Worm (Caenorhabditis elegans) whole organism, young adult: ENCODE data around the gene dmsr-9.
A peak's percentile ranks its signal among the peaks of the same experiment; 100 is the strongest.

Experiments
- B0035.1 ChIP-seq: sonication (generic microtip); optimal IDR thresholded peaks from 2 replicates; lab custom pipeline; 2016; ENCODE audit warnings: missing genetic modification characterization, mild to moderate bottlenecking, missing compliant biosample characterization, missing genotype, missing genetic modification reagents
- B0261.1 ChIP-seq: sonication (generic microtip); optimal IDR thresholded peaks from 2 replicates; lab custom pipeline; 2016; ENCODE audit warnings: mild to moderate bottlenecking, missing genetic modification characterization, moderate library complexity, missing compliant biosample characterization
- B0336.3 ChIP-seq: fragments of 200-800 bp; sonication (Bioruptor generic); IDR thresholded peaks from 2 replicates; pipeline ENCODE4 v1.3.6; 2022; ENCODE audit warnings: missing genetic modification characterization, missing compliant biosample characterization
- C06A6.2 ChIP-seq: fragments of 200-800 bp; sonication (Bioruptor generic); conservative IDR thresholded peaks from 2 replicates; pipeline ENCODE4 v1.3.6; 2022; ENCODE audit warnings: missing genetic modification characterization, missing compliant biosample characterization
- F22D6.2 ChIP-seq: sonication (generic microtip); optimal IDR thresholded peaks from 2 replicates; lab custom pipeline; 2016; ENCODE audit warnings: mild to moderate bottlenecking, missing genetic modification characterization, missing compliant biosample characterization
- F33H1.4 ChIP-seq: fragments of 200-800 bp; sonication (Bioruptor generic); IDR thresholded peaks from 2 replicates; pipeline ENCODE4 v1.3.6; 2022; ENCODE audit warnings: missing genetic modification reagents, missing genetic modification characterization, missing compliant biosample characterization
- F37B4.10 ChIP-seq: fragments of 200-800 bp; sonication (Bioruptor generic); IDR thresholded peaks from 2 replicates; pipeline ENCODE4 v1.3.6; 2022; ENCODE audit warnings: missing genetic modification characterization, missing compliant biosample characterization
- Y56A3A.18 ChIP-seq: fragments of 200-800 bp; sonication (Bioruptor generic); IDR thresholded peaks from 2 replicates; pipeline ENCODE4 v1.3.6; 2022; ENCODE audit warnings: missing genetic modification reagents, missing genetic modification characterization, missing compliant biosample characterization
- Y67H2A.10 ChIP-seq: fragments of 200-800 bp; sonication (Bioruptor generic); conservative IDR thresholded peaks from 2 replicates; pipeline ENCODE4 v1.3.6; 2022; ENCODE audit warnings: missing genetic modification reagents, missing genetic modification characterization, missing compliant biosample characterization
- ZK185.1 ChIP-seq: sonication (generic microtip); optimal IDR thresholded peaks from 2 replicates; lab custom pipeline; 2016; ENCODE audit warnings: mild to moderate bottlenecking, missing genetic modification characterization, missing compliant biosample characterization; ENCODE audit not compliant: poor library complexity, severe bottlenecking
- aptf-2 ChIP-seq: fragments of 200-800 bp; sonication (Bioruptor generic); conservative IDR thresholded peaks from 2 replicates; pipeline ENCODE4 v1.3.6; 2022; ENCODE audit warnings: missing genetic modification reagents, missing genetic modification characterization, missing compliant biosample characterization
- attf-3 ChIP-seq: fragments of 200-800 bp; sonication (Bioruptor generic); conservative IDR thresholded peaks from 2 replicates; pipeline ENCODE4 v1.3.6; 2022; ENCODE audit warnings: missing genetic modification reagents, missing genetic modification characterization, missing compliant biosample characterization
- attf-5 ChIP-seq: fragments of 200-800 bp; sonication (Bioruptor generic); optimal IDR thresholded peaks from 2 replicates; lab custom pipeline; 2018; ENCODE audit warnings: mild to moderate bottlenecking, missing genetic modification characterization, missing compliant biosample characterization
- cebp-1 ChIP-seq, 2 experiments: fragments of 200-800 bp in 1 of 2; sonication (Bioruptor generic) in 1 of 2; sonication (generic microtip) in 1 of 2; IDR thresholded peaks in 1 of 2; optimal IDR thresholded peaks in 1 of 2; 2 replicates each; pipeline versions ENCODE4 v1.3.6 to Lab custom; 2017 to 2022; ENCODE audit warnings: missing compliant biosample characterization in 2 of 2, missing genetic modification characterization in 2 of 2, mild to moderate bottlenecking in 1 of 2, missing genetic modification reagents in 1 of 2, moderate library complexity in 1 of 2
- chd-7 ChIP-seq: sonication (generic microtip); optimal IDR thresholded peaks from 2 replicates; lab custom pipeline; 2016; ENCODE audit warnings: mild to moderate bottlenecking, missing genetic modification characterization, moderate library complexity, missing compliant biosample characterization
- die-1 ChIP-seq: sonication (generic microtip); optimal IDR thresholded peaks from 2 replicates; lab custom pipeline; 2016; ENCODE audit warnings: missing genotype, mild to moderate bottlenecking, missing genetic modification characterization, missing compliant biosample characterization
- egl-18 ChIP-seq: fragments of 200-800 bp; sonication (Bioruptor generic); IDR thresholded peaks from 2 replicates; pipeline ENCODE4 v1.3.6; 2022; ENCODE audit warnings: missing genetic modification reagents, missing genetic modification characterization, missing compliant biosample characterization
- egrh-3 ChIP-seq: fragments of 200-800 bp; sonication (Bioruptor generic); IDR thresholded peaks from 2 replicates; pipeline ENCODE4 v1.3.6; 2022; ENCODE audit warnings: missing genetic modification reagents, missing genetic modification characterization, missing compliant biosample characterization
- ets-4 ChIP-seq: fragments of 200-800 bp; sonication (Bioruptor generic); optimal IDR thresholded peaks from 2 replicates; lab custom pipeline; 2018; ENCODE audit warnings: mild to moderate bottlenecking, missing genetic modification characterization, missing compliant biosample characterization
- him-1 ChIP-seq: sonication (generic microtip); optimal IDR thresholded peaks from 2 replicates; lab custom pipeline; 2016; ENCODE audit warnings: missing genotype, missing genetic modification reagents, missing genetic modification characterization, missing compliant biosample characterization
- hsf-1 ChIP-seq: fragments of 200-800 bp; sonication (Bioruptor generic); IDR thresholded peaks from 2 replicates; pipeline ENCODE4 v1.3.6; 2022; ENCODE audit warnings: missing genetic modification reagents, missing genetic modification characterization, missing compliant biosample characterization
- lin-35 ChIP-seq, 3 experiments: fragments of 150-350 bp in 2 of 3; sonication (generic microtip) in 1 of 3; optimal IDR thresholded peaks; 2 replicates each; lab custom pipeline; 2014 to 2018; ENCODE audit warnings: missing biosample characterization in 3 of 3, missing genetic modification characterization in 3 of 3, missing genetic modification reagents in 3 of 3
- lsl-1 ChIP-seq: fragments of 200-800 bp; sonication (Bioruptor generic); optimal IDR thresholded peaks from 2 replicates; lab custom pipeline; 2018; ENCODE audit warnings: mild to moderate bottlenecking, missing genetic modification characterization, moderate library complexity, missing compliant biosample characterization
- madf-3 ChIP-seq: fragments of 200-800 bp; sonication (Bioruptor generic); IDR thresholded peaks from 2 replicates; pipeline ENCODE4 v1.3.6; 2022; ENCODE audit warnings: missing genetic modification reagents, missing genetic modification characterization, missing compliant biosample characterization
- madf-8 ChIP-seq: fragments of 200-800 bp; sonication (Bioruptor generic); conservative IDR thresholded peaks from 2 replicates; pipeline ENCODE4 v1.3.6; 2022; ENCODE audit warnings: missing genetic modification reagents, missing genetic modification characterization, missing compliant biosample characterization
- mel-28 ChIP-seq: sonication (generic microtip); optimal IDR thresholded peaks from 2 replicates; lab custom pipeline; 2016; ENCODE audit warnings: borderline replicate concordance, mild to moderate bottlenecking, missing genetic modification characterization, missing compliant biosample characterization
- nfya-1 ChIP-seq: sonication (generic microtip); optimal IDR thresholded peaks from 2 replicates; lab custom pipeline; 2017; ENCODE audit warnings: antibody characterized with exemption, missing compliant biosample characterization, missing genetic modification characterization, borderline replicate concordance; ENCODE audit not compliant: insufficient read depth
- nfya-2 ChIP-seq: fragments of 200-800 bp; sonication (Bioruptor generic); IDR thresholded peaks from 2 replicates; pipeline ENCODE4 v1.3.6; 2022; ENCODE audit warnings: missing genetic modification reagents, missing genetic modification characterization, missing compliant biosample characterization
- nhr-80 ChIP-seq: sonication (generic microtip); optimal IDR thresholded peaks from 2 replicates; lab custom pipeline; 2016; ENCODE audit warnings: missing genetic modification characterization, missing compliant biosample characterization
- pbrm-1 ChIP-seq: fragments of 200-800 bp; sonication (Bioruptor generic); IDR thresholded peaks from 2 replicates; pipeline ENCODE4 v1.3.6; 2022; ENCODE audit warnings: missing genetic modification reagents, missing genetic modification characterization, missing compliant biosample characterization
- pha-4 ChIP-seq: fragments of 150-350 bp; sonication (generic microtip); optimal IDR thresholded peaks from 2 replicates; lab custom pipeline; 2014; ENCODE audit warnings: missing biosample characterization, missing genetic modification reagents, missing genetic modification characterization
- sptf-2 ChIP-seq: fragments of 200-800 bp; sonication (Bioruptor generic); optimal IDR thresholded peaks from 2 replicates; lab custom pipeline; 2018; ENCODE audit warnings: mild to moderate bottlenecking, missing genetic modification characterization, missing compliant biosample characterization
- xnd-1 ChIP-seq: sonication (generic microtip); optimal IDR thresholded peaks from 2 replicates; lab custom pipeline; 2016; ENCODE audit warnings: missing genotype, missing genetic modification reagents, missing genetic modification characterization, missing compliant biosample characterization
- ztf-25 ChIP-seq: fragments of 200-800 bp; sonication (Bioruptor generic); IDR thresholded peaks from 2 replicates; pipeline ENCODE4 v1.3.6; 2022; ENCODE audit warnings: missing genetic modification reagents, missing genetic modification characterization, missing compliant biosample characterization
- ztf-3 ChIP-seq: fragments of 200-800 bp; sonication (Bioruptor generic); optimal IDR thresholded peaks from 2 replicates; lab custom pipeline; 2018; ENCODE audit warnings: mild to moderate bottlenecking, missing genetic modification characterization, missing compliant biosample characterization

dmsr-9 gene

ce11 chrV:6828786-6829185 lies 29.3 kb upstream of the dmsr-9 start, which contains the start of gene dmsr-15:
Gene dmsr-15, minus strand, starts transcription at chrV:6828886.
- no peak for TF ChIP-seq him-1
- no peak for TF ChIP-seq lsl-1 (GFP tag; lab: Kevin White, UChicago)
- TF ChIP-seq ZK185.1, result no peak
- TF ChIP-seq B0261.1 (tag; lab: Kevin White, UChicago), result no peak
- TF ChIP-seq B0035.1 (tag; lab: Kevin White, UChicago), result no peak
- no peak for TF ChIP-seq nfya-2 (GFP tag; lab: Robert Waterston, UW)
- no peak for TF ChIP-seq ztf-3 (GFP tag; lab: Kevin White, UChicago)
- TF ChIP-seq F22D6.2 (tag; lab: Kevin White, UChicago), result no peak
- TF ChIP-seq egrh-3, result no peak
- TF ChIP-seq pha-4 (tag; lab: Kevin White, UChicago), result no peak
- no peak for TF ChIP-seq pbrm-1 (GFP tag; lab: Robert Waterston, UW)
- no peak for TF ChIP-seq die-1 (tag; lab: Kevin White, UChicago)
- TF ChIP-seq attf-3 (GFP tag; lab: Robert Waterston, UW), result no peak
- no peak for TF ChIP-seq nfya-1 (tag; lab: Kevin White, UChicago)
- TF ChIP-seq madf-3 (GFP tag; lab: Robert Waterston, UW), result no peak
- no peak for TF ChIP-seq attf-5 (GFP tag; lab: Kevin White, UChicago)
- TF ChIP-seq, all 124 proteins: peak for 0

- no peak for TF ChIP-seq Y56A3A.18 (GFP tag; lab: Robert Waterston, UW)
- TF ChIP-seq F37B4.10, result no peak
- TF ChIP-seq cebp-1 (GFP tag; IDR thresholded peaks at IDR 0.05; lab: Robert Waterston, UW), result peak; percentile 82
- no peak for TF ChIP-seq cebp-1 (tag; optimal IDR thresholded peaks at IDR 0.05; lab: Kevin White, UChicago)
- no peak for TF ChIP-seq nfya-2 (GFP tag; lab: Robert Waterston, UW)
- TF ChIP-seq ztf-3 (GFP tag; lab: Kevin White, UChicago), result no peak
- TF ChIP-seq sptf-2 (GFP tag; lab: Kevin White, UChicago), result no peak
- no peak for TF ChIP-seq ztf-25 (GFP tag; lab: Robert Waterston, UW)
- no peak for TF ChIP-seq xnd-1 (tag; lab: Kevin White, UChicago)
- TF ChIP-seq nhr-80 (tag; lab: Kevin White, UChicago), result peak; percentile 93
- peak; percentile 67 for TF ChIP-seq ets-4 (GFP tag; lab: Kevin White, UChicago)
- no peak for TF ChIP-seq egl-18 (GFP tag; lab: Robert Waterston, UW)
- no peak for TF ChIP-seq madf-8 (GFP tag; lab: Robert Waterston, UW)
- no peak for TF ChIP-seq mel-28
- TF ChIP-seq Y67H2A.10, result no peak
Measured at ce11 chrV:6823432-6823831, 24.0 kb upstream of the dmsr-9 start.

ce11 chrV:6821509-6821908 lies 22.0 kb upstream of the dmsr-9 start, which contains the start of gene T15B7.8:
Gene T15B7.8, plus strand, starts transcription at chrV:6821809.
- TF ChIP-seq aptf-2 (GFP tag; lab: Robert Waterston, UW), result no peak
- TF ChIP-seq hsf-1 (GFP tag; lab: Robert Waterston, UW), result no peak
- TF ChIP-seq cebp-1 (GFP tag; IDR thresholded peaks at IDR 0.05; lab: Robert Waterston, UW), result no peak
- no peak for TF ChIP-seq cebp-1 (tag; optimal IDR thresholded peaks at IDR 0.05; lab: Kevin White, UChicago)
- TF ChIP-seq C06A6.2 (GFP tag; lab: Robert Waterston, UW), result no peak
- no peak for TF ChIP-seq lin-35 (GFP tag; optimal IDR thresholded peaks at IDR 0.05; lab: Kevin White, UChicago)
- no peak for TF ChIP-seq F33H1.4 (GFP tag; lab: Robert Waterston, UW)
- TF ChIP-seq B0336.3 (GFP tag; lab: Robert Waterston, UW), result no peak
- TF ChIP-seq pbrm-1 (GFP tag; lab: Robert Waterston, UW), result no peak
- TF ChIP-seq chd-7, result no peak
